Fruit fly (Drosophila melanogaster) whole organism: ENCODE measurements around the gene Mlp84B.

Experiments used
- CG8478 ChIP-seq: fragments of >200 bp; optimal IDR thresholded peaks from 2 replicates; lab custom pipeline; 2018; ENCODE audit warnings: inconsistent platforms
- Dll ChIP-seq: fragments of >200 bp; optimal IDR thresholded peaks from 2 replicates; lab custom pipeline; 2017
- EcR ChIP-seq, 2 experiments: fragments of >200 bp; optimal IDR thresholded peaks; 2 replicates each; lab custom pipeline; 2017; ENCODE audit warnings: missing biosample characterization in 2 of 2, missing genetic modification characterization in 2 of 2, missing genetic modification reagents in 2 of 2
- pan ChIP-seq: fragments of >200 bp; optimal IDR thresholded peaks from 2 replicates; lab custom pipeline; 2017
- psq ChIP-seq: fragments of >200 bp; optimal IDR thresholded peaks from 2 replicates; lab custom pipeline; 2017
- usp ChIP-seq: fragments of >200 bp; optimal IDR thresholded peaks from 2 replicates; lab custom pipeline; 2017; ENCODE audit warnings: missing biosample characterization, missing genetic modification characterization, mixed read lengths

Mlp84B gene

DNA sequence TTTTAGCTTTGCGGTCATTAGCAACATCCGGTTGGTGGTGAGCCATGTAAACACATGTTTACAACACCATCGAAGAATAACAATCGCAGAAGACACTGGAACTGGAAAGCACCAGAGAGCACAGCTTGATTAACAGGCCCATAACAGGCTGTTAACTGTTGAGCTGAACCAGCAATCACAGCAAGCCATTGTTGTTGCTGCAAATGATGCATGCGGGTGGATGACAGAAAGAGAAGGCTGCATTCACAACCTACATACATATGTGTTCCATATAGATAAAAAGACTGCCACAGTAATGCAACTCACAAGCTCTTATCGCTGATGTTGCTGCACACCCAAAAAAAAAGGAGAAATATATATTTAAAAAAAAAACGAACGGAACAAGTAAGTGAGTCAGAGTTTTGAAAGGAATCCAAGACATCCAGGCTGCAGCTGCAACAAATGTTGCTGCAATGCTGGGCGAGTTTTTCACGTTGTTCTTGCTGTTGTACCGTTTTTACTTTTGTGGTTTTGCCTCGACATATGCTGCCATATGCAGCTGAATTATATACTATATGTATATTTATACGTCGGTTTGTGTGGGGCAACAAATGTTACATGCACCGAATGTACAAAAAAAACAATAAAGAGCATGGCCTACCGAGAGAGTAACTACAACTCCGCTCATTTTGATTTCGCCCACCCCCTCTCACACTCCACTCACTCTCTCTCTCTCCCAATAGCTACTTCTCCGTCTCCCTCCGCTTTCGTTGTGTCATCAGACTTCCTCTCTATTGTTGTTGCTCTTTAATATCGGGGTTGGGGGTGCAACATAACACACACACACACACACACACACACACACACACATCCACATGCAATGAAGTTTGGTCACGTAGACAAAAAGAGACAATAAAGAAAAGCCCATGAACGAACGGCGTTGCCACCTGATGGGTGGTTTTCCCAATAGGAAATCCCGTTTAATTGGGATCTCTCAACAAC lies 14.4 kb downstream of the Mlp84B start:
- TF ChIP-seq CG8478 (lab: Kevin White, UChicago) (no peak), Dll (no peak), EcR (GFP tag; optimal IDR thresholded peaks at IDR 0.05; lab: Kevin White, UChicago) (no peak), psq (lab: Kevin White, UChicago) (no peak), pan (lab: Kevin White, UChicago) (no peak), usp (GFP tag; lab: Kevin White, UChicago) (no peak)

DNA sequence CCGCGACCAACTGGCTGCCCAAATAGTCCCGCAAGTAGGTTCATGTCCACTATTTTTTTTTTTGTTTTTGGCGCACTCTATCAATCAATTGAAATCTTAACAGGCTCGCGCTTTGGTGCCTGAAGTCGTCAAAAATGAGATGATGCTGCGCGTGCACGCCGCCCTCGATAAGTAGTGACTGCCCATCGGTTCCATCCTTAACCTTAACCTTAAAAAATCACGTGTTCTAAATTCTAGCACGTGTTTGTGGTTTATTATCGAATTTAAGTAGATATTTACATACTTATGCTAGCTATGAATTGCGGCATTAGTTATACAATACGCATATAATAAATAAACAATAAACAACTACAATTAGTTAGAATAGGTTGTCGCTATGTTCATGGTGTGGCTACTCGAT lies 23.2 kb downstream of the Mlp84B start:
- TF ChIP-seq pan (lab: Kevin White, UChicago) = no peak
- TF ChIP-seq psq (lab: Kevin White, UChicago) = no peak
- no peak for TF ChIP-seq usp (GFP tag; lab: Kevin White, UChicago)
- TF ChIP-seq EcR (GFP tag; optimal IDR thresholded peaks at IDR 0.05; lab: Kevin White, UChicago) = no peak
- no peak for TF ChIP-seq Dll

dm6 chr3R:7093592-7093991 lies 23.9 kb downstream of the Mlp84B start:
- TF ChIP-seq pan (lab: Kevin White, UChicago) (no peak), CG8478 (lab: Kevin White, UChicago) (no peak), Dll (no peak), psq (lab: Kevin White, UChicago) (no peak), EcR (GFP tag; optimal IDR thresholded peaks at IDR 0.05; lab: Kevin White, UChicago) (no peak), usp (GFP tag; lab: Kevin White, UChicago) (no peak)

DNA sequence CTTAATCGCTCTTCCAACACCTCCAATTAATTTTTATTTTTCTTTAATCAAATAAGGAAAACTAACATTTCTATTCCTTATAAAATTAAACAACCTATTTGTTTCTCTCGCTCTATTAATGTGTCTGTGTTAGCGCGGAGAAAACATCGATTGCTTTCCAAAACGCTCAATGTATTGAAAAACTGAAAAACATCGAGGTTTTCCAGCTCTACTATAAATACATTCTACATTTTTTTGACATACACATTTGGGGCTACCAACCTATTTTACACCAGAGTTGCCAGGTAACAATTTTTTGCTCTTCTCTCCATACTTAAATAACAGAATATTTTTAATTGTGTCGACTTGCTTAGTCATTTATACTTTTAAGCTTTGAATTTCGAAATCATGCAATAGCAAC lies 25.6 kb downstream of the Mlp84B start:
- TF ChIP-seq usp (GFP tag; lab: Kevin White, UChicago) = no peak
- TF ChIP-seq pan (lab: Kevin White, UChicago) = no peak
- TF ChIP-seq CG8478 (lab: Kevin White, UChicago) = no peak
- TF ChIP-seq Dll = no peak
- no peak for TF ChIP-seq EcR (GFP tag; optimal IDR thresholded peaks at IDR 0.05; lab: Kevin White, UChicago)
- TF ChIP-seq psq (lab: Kevin White, UChicago) = no peak

DNA sequence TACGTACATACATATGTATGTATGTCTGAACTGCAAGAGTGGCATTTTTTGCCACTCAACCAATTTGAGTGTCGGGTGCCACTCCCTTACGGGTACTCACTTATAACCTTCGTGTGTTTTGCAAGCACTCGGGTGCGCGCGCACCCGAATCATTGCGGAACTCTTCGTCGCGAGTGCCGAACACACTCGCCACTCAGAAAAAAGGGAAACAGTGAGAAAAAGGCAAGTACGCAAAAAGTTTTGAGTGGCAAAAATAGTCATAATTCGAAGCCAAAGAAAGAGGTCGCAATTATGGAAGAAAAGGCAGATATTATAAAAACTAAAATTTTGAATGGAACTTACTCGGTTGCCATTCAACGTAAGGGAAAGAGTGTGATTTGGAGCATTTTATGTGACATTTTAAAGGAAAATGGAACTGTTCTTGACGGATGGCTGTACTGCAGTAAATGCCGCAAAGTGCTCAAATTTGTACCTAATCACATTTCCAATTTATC lies 27.1 kb downstream of the Mlp84B start:
- no peak for TF ChIP-seq CG8478 (lab: Kevin White, UChicago)
- TF ChIP-seq usp (GFP tag; lab: Kevin White, UChicago) = no peak
- TF ChIP-seq EcR (GFP tag; optimal IDR thresholded peaks at IDR 0.05; lab: Kevin White, UChicago) = no peak
- TF ChIP-seq pan (lab: Kevin White, UChicago) = peak; percentile 87

DNA sequence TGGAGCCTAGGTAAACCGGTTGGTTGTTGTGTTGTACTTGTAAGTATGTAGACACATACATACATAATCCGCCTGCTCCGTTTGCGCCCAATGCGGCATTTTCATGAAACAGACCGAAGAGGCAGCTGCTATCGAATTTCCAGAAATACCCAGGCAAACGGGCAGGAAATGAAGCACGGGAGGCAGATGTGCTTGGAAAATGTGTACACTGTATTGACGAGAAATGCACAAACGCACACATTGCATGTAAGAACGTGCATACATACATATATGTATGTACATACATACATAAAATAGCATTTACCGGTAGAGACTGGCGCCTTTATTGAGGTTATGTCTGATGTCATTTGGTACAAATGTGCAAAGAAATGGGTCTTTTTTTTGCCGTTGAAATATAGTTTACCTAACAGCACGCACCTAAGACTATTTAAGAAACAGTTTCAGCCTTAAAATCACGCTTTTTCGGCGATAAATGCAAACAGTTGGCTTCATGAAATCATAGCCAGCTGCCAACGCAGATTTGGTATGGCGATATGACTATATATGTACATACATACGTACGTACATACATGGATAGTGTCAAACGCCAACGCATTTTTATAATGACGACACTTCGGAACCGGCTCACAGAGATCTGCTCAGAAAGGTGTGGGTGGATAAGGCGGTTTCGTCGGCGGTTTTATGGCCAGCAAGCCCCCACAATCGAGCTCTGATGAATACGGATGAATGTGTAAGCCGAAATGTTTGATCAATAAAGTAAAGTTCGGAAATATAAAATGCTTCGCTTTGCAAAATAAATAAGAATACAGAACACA lies 27.8 kb downstream of the Mlp84B start:
- no peak for TF ChIP-seq Dll
- no peak for TF ChIP-seq usp (GFP tag; lab: Kevin White, UChicago)

dm6 chr3R:7088837-7089361 lies 28.6 kb downstream of the Mlp84B start:
- TF ChIP-seq CG8478 (lab: Kevin White, UChicago) (no peak), pan (lab: Kevin White, UChicago) (no peak), psq (lab: Kevin White, UChicago) (no peak), usp (GFP tag; lab: Kevin White, UChicago) (no peak), Dll (no peak), EcR (GFP tag; optimal IDR thresholded peaks at IDR 0.05; lab: Kevin White, UChicago) (no peak)

DNA sequence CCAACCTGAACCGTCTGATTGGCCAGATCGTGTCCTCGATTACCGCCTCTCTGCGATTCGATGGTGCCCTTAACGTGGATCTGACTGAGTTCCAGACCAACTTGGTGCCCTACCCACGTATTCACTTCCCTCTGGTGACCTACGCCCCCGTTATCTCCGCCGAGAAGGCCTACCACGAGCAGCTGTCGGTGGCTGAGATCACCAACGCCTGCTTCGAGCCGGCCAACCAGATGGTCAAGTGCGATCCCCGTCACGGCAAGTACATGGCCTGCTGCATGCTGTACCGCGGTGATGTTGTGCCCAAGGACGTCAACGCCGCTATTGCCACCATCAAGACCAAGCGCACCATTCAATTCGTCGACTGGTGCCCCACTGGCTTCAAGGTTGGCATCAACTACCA lies 29.6 kb downstream of the Mlp84B start:
- TF ChIP-seq usp (GFP tag; lab: Kevin White, UChicago) (no peak), EcR (GFP tag; optimal IDR thresholded peaks at IDR 0.05; lab: Kevin White, UChicago) (no peak), psq (lab: Kevin White, UChicago) (no peak), pan (lab: Kevin White, UChicago) (no peak), Dll (no peak), CG8478 (lab: Kevin White, UChicago) (no peak)

DNA sequence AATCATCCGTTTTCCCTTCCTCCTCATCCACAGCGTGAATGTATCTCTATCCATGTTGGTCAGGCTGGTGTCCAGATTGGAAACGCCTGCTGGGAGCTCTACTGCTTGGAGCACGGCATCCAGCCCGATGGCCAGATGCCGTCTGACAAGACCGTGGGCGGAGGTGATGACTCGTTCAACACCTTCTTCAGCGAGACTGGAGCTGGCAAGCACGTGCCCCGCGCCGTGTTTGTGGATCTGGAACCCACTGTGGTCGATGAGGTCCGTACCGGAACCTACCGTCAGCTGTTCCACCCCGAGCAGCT lies 30.4 kb downstream of the Mlp84B start:
- TF ChIP-seq CG8478 (lab: Kevin White, UChicago) (no peak), usp (GFP tag; lab: Kevin White, UChicago) (no peak), psq (lab: Kevin White, UChicago) (no peak), EcR (GFP tag; optimal IDR thresholded peaks at IDR 0.05; lab: Kevin White, UChicago) (no peak), Dll (no peak), pan (lab: Kevin White, UChicago) (no peak)

dm6 chr3R:7086377-7087200 lies 30.9 kb downstream of the Mlp84B start, which contains the start of gene alphaTub84B:
alphaTub84B (plus strand) TSS chr3R:7086599.
- TF ChIP-seq psq (lab: Kevin White, UChicago) (no peak), usp (GFP tag; lab: Kevin White, UChicago) (no peak), EcR (GFP tag; optimal IDR thresholded peaks at IDR 0.05; lab: Kevin White, UChicago) (no peak), CG8478 (lab: Kevin White, UChicago) (no peak), Dll (no peak), pan (lab: Kevin White, UChicago) (no peak)
